Worm (Caenorhabditis elegans) whole organism, young adult: Measurements from ENCODE around the gene T19C3.6.

Experiments
- F39B2.1 ChIP-seq: fragments of 200-800 bp; sonication (Bioruptor generic); IDR thresholded peaks from 2 replicates; pipeline ENCODE4 v1.3.6; 2022; ENCODE audit warnings: missing genetic modification reagents, missing genetic modification characterization, missing compliant biosample characterization
- F49E8.2 ChIP-seq: sonication (generic microtip); optimal IDR thresholded peaks from 3 replicates; lab custom pipeline; 2017; ENCODE audit warnings: missing genetic modification characterization, mild to moderate bottlenecking, missing compliant biosample characterization, antibody characterized with exemption, moderate library complexity; ENCODE audit not compliant: insufficient read depth
- F52B5.7 ChIP-seq: sonication (generic microtip); optimal IDR thresholded peaks from 2 replicates; lab custom pipeline; 2016; ENCODE audit warnings: mild to moderate bottlenecking, missing genetic modification characterization, missing compliant biosample characterization
- K12H6.12 ChIP-seq: fragments of 200-800 bp; sonication (Bioruptor generic); optimal IDR thresholded peaks from 2 replicates; lab custom pipeline; 2018; ENCODE audit warnings: mild to moderate bottlenecking, missing genetic modification characterization, missing compliant biosample characterization
- Y67H2A.10 ChIP-seq: fragments of 200-800 bp; sonication (Bioruptor generic); conservative IDR thresholded peaks from 2 replicates; pipeline ENCODE4 v1.3.6; 2022; ENCODE audit warnings: missing genetic modification reagents, missing genetic modification characterization, missing compliant biosample characterization
- Y79H2A.3 ChIP-seq: fragments of 200-800 bp; sonication (Bioruptor generic); conservative IDR thresholded peaks from 2 replicates; pipeline ENCODE4 v1.3.6; 2022; ENCODE audit warnings: missing genetic modification reagents, missing genetic modification characterization, missing compliant biosample characterization
- ZK185.1 ChIP-seq: sonication (generic microtip); optimal IDR thresholded peaks from 2 replicates; lab custom pipeline; 2016; ENCODE audit warnings: mild to moderate bottlenecking, missing genetic modification characterization, missing compliant biosample characterization; ENCODE audit not compliant: poor library complexity, severe bottlenecking
- akir-1 ChIP-seq: fragments of 200-800 bp; sonication (Bioruptor generic); optimal IDR thresholded peaks from 2 replicates; lab custom pipeline; 2018; ENCODE audit warnings: mild to moderate bottlenecking, missing genetic modification characterization, moderate library complexity, missing compliant biosample characterization
- aptf-2 ChIP-seq: fragments of 200-800 bp; sonication (Bioruptor generic); conservative IDR thresholded peaks from 2 replicates; pipeline ENCODE4 v1.3.6; 2022; ENCODE audit warnings: missing genetic modification reagents, missing genetic modification characterization, missing compliant biosample characterization
- attf-5 ChIP-seq: fragments of 200-800 bp; sonication (Bioruptor generic); optimal IDR thresholded peaks from 2 replicates; lab custom pipeline; 2018; ENCODE audit warnings: mild to moderate bottlenecking, missing genetic modification characterization, missing compliant biosample characterization
- cebp-1 ChIP-seq, 2 experiments: fragments of 200-800 bp in 1 of 2; sonication (Bioruptor generic) in 1 of 2; sonication (generic microtip) in 1 of 2; IDR thresholded peaks in 1 of 2; optimal IDR thresholded peaks in 1 of 2; 2 replicates each; pipeline versions ENCODE4 v1.3.6 to Lab custom; 2017 to 2022; ENCODE audit warnings: missing compliant biosample characterization in 2 of 2, missing genetic modification characterization in 2 of 2, mild to moderate bottlenecking in 1 of 2, missing genetic modification reagents in 1 of 2, moderate library complexity in 1 of 2
- ceh-27 ChIP-seq: fragments of 200-800 bp; sonication (Bioruptor generic); optimal IDR thresholded peaks from 2 replicates; lab custom pipeline; 2018; ENCODE audit warnings: mild to moderate bottlenecking, missing genetic modification characterization, moderate library complexity, missing compliant biosample characterization
- ceh-40 ChIP-seq: fragments of 200-800 bp; sonication (Bioruptor generic); IDR thresholded peaks from 2 replicates; pipeline ENCODE4 v1.3.6; 2022; ENCODE audit warnings: missing genetic modification characterization, missing compliant biosample characterization
- dox-1 ChIP-seq: fragments of 200-800 bp; sonication (Bioruptor generic); IDR thresholded peaks from 2 replicates; pipeline ENCODE4 v1.3.6; 2022; ENCODE audit warnings: missing genetic modification reagents, missing genetic modification characterization, missing compliant biosample characterization
- fkh-3 ChIP-seq: sonication (generic microtip); optimal IDR thresholded peaks from 2 replicates; lab custom pipeline; 2016; ENCODE audit warnings: mild to moderate bottlenecking, missing genetic modification characterization, missing compliant biosample characterization
- gei-17 ChIP-seq: fragments of 200-800 bp; sonication (Bioruptor generic); optimal IDR thresholded peaks from 2 replicates; lab custom pipeline; 2018; ENCODE audit warnings: mild to moderate bottlenecking, missing genetic modification characterization, missing compliant biosample characterization
- him-1 ChIP-seq: sonication (generic microtip); optimal IDR thresholded peaks from 2 replicates; lab custom pipeline; 2016; ENCODE audit warnings: missing genotype, missing genetic modification reagents, missing genetic modification characterization, missing compliant biosample characterization
- hlh-12 ChIP-seq: sonication (generic microtip); optimal IDR thresholded peaks from 2 replicates; lab custom pipeline; 2016; ENCODE audit warnings: missing genetic modification characterization, missing compliant biosample characterization
- hmg-1.2 ChIP-seq: fragments of 200-800 bp; sonication (Bioruptor generic); IDR thresholded peaks from 2 replicates; pipeline ENCODE4 v1.3.6; 2022; ENCODE audit warnings: missing genetic modification reagents, missing genetic modification characterization, missing compliant biosample characterization
- hmg-20 ChIP-seq: fragments of 200-800 bp; sonication (Bioruptor generic); IDR thresholded peaks from 2 replicates; pipeline ENCODE4 v1.3.6; 2022; ENCODE audit warnings: missing genetic modification reagents, missing genetic modification characterization, missing compliant biosample characterization
- hrde-1 ChIP-seq: sonication (generic microtip); optimal IDR thresholded peaks from 2 replicates; lab custom pipeline; 2016; ENCODE audit warnings: missing genetic modification characterization, mild to moderate bottlenecking, missing compliant biosample characterization, moderate library complexity, missing genotype, missing genetic modification reagents, borderline replicate concordance
- lin-35 ChIP-seq, 3 experiments: fragments of 150-350 bp in 2 of 3; sonication (generic microtip) in 1 of 3; optimal IDR thresholded peaks; 2 replicates each; lab custom pipeline; 2014 to 2018; ENCODE audit warnings: missing biosample characterization in 3 of 3, missing genetic modification characterization in 3 of 3, missing genetic modification reagents in 3 of 3
- lin-40 ChIP-seq: sonication (generic microtip); optimal IDR thresholded peaks from 2 replicates; lab custom pipeline; 2016; ENCODE audit warnings: missing genetic modification characterization, mild to moderate bottlenecking, missing compliant biosample characterization, missing genotype, missing genetic modification reagents
- lir-1 ChIP-seq: fragments of 200-800 bp; sonication (Bioruptor generic); conservative IDR thresholded peaks from 2 replicates; pipeline ENCODE4 v1.3.6; 2022; ENCODE audit warnings: missing genetic modification reagents, missing genetic modification characterization, missing compliant biosample characterization
- lsl-1 ChIP-seq: fragments of 200-800 bp; sonication (Bioruptor generic); optimal IDR thresholded peaks from 2 replicates; lab custom pipeline; 2018; ENCODE audit warnings: mild to moderate bottlenecking, missing genetic modification characterization, moderate library complexity, missing compliant biosample characterization
- madf-10 ChIP-seq: sonication (generic microtip); optimal IDR thresholded peaks from 2 replicates; lab custom pipeline; 2016; ENCODE audit warnings: mild to moderate bottlenecking, missing genetic modification characterization, missing compliant biosample characterization
- madf-3 ChIP-seq: fragments of 200-800 bp; sonication (Bioruptor generic); IDR thresholded peaks from 2 replicates; pipeline ENCODE4 v1.3.6; 2022; ENCODE audit warnings: missing genetic modification reagents, missing genetic modification characterization, missing compliant biosample characterization
- madf-8 ChIP-seq: fragments of 200-800 bp; sonication (Bioruptor generic); conservative IDR thresholded peaks from 2 replicates; pipeline ENCODE4 v1.3.6; 2022; ENCODE audit warnings: missing genetic modification reagents, missing genetic modification characterization, missing compliant biosample characterization
- mcd-1 ChIP-seq: fragments of 200-800 bp; sonication (Bioruptor generic); IDR thresholded peaks from 2 replicates; pipeline ENCODE4 v1.3.6; 2022; ENCODE audit warnings: missing genetic modification reagents, missing genetic modification characterization, missing compliant biosample characterization
- mel-28 ChIP-seq: sonication (generic microtip); optimal IDR thresholded peaks from 2 replicates; lab custom pipeline; 2016; ENCODE audit warnings: borderline replicate concordance, mild to moderate bottlenecking, missing genetic modification characterization, missing compliant biosample characterization
- nhr-179 ChIP-seq: sonication (generic microtip); optimal IDR thresholded peaks from 2 replicates; lab custom pipeline; 2016; ENCODE audit warnings: mild to moderate bottlenecking, missing genetic modification characterization, missing compliant biosample characterization
- rec-8 ChIP-seq, 2 experiments: sonication (generic microtip); optimal IDR thresholded peaks; 2 replicates each; lab custom pipeline; 2016; ENCODE audit warnings: mild to moderate bottlenecking in 2 of 2, missing genetic modification characterization in 2 of 2, missing genetic modification reagents in 2 of 2, missing genotype in 2 of 2, missing biosample characterization in 1 of 2, missing compliant biosample characterization in 1 of 2, moderate library complexity in 1 of 2
- sdz-38 ChIP-seq: sonication (generic microtip); optimal IDR thresholded peaks from 2 replicates; lab custom pipeline; 2016; ENCODE audit warnings: missing genotype, missing genetic modification characterization, missing compliant biosample characterization
- snpc-3.4 ChIP-seq: sonication (generic microtip); optimal IDR thresholded peaks from 2 replicates; lab custom pipeline; 2017; ENCODE audit warnings: missing genetic modification characterization, mild to moderate bottlenecking, missing compliant biosample characterization, antibody characterized with exemption, moderate library complexity, missing genotype, missing genetic modification reagents
- unc-130 ChIP-seq: sonication (generic microtip); optimal IDR thresholded peaks from 2 replicates; lab custom pipeline; 2016; ENCODE audit warnings: missing genetic modification reagents, missing genetic modification characterization, missing compliant biosample characterization
- xnd-1 ChIP-seq: sonication (generic microtip); optimal IDR thresholded peaks from 2 replicates; lab custom pipeline; 2016; ENCODE audit warnings: missing genotype, missing genetic modification reagents, missing genetic modification characterization, missing compliant biosample characterization
- zfh-2 ChIP-seq: fragments of 200-800 bp; sonication (Bioruptor generic); conservative IDR thresholded peaks from 2 replicates; pipeline ENCODE4 v1.3.6; 2022; ENCODE audit warnings: missing genetic modification reagents, missing genetic modification characterization, missing compliant biosample characterization
- zim-3 ChIP-seq: sonication (generic microtip); optimal IDR thresholded peaks from 2 replicates; lab custom pipeline; 2017; ENCODE audit warnings: mild to moderate bottlenecking, missing genetic modification characterization, moderate library complexity, missing compliant biosample characterization
- ztf-18 ChIP-seq: sonication (generic microtip); optimal IDR thresholded peaks from 2 replicates; lab custom pipeline; 2016; ENCODE audit warnings: missing genotype, mild to moderate bottlenecking, missing genetic modification characterization, missing compliant biosample characterization
- ztf-26 ChIP-seq: sonication (generic microtip); optimal IDR thresholded peaks from 2 replicates; lab custom pipeline; 2017; ENCODE audit warnings: missing genetic modification characterization, missing compliant biosample characterization
- ztf-6 ChIP-seq: fragments of 200-800 bp; sonication (Bioruptor generic); IDR thresholded peaks from 2 replicates; pipeline ENCODE4 v1.3.6; 2022; ENCODE audit warnings: missing genetic modification reagents, missing genetic modification characterization, missing compliant biosample characterization

The T19C3.6 gene

ce11 chrIII:631421-631820 lies at the start of gene T19C3.6:
Gene T19C3.6, minus strand, starts transcription at chrIII:631521.
- peak; percentile 45; the same call in 1 of the 2 replicates for TF ChIP-seq mcd-1 (GFP tag; lab: Robert Waterston, UW)
- peak; percentile 35 for TF ChIP-seq him-1 (tag; lab: Kevin White, UChicago)
- TF ChIP-seq nhr-179 (tag; lab: Kevin White, UChicago) = no peak
- TF ChIP-seq lsl-1 (GFP tag; lab: Kevin White, UChicago) = peak; percentile 36

- TF ChIP-seq snpc-3.4 (tag; lab: Kevin White, UChicago) (no peak), sdz-38 (tag; lab: Kevin White, UChicago) (no peak), mel-28 (tag; lab: Kevin White, UChicago) (no peak), F39B2.1 (GFP tag; lab: Robert Waterston, UW) (no peak), fkh-3 (tag; lab: Kevin White, UChicago) (no peak), aptf-2 (GFP tag; lab: Robert Waterston, UW) (no peak)
Measured at ce11 chrIII:675822-676221, 44.5 kb upstream of the T19C3.6 start, which contains the start of gene grk-2. Gene grk-2, plus strand, starts transcription at chrIII:676122.

- TF ChIP-seq aptf-2 (GFP tag; lab: Robert Waterston, UW) (no peak), ztf-6 (GFP tag; lab: Robert Waterston, UW) (no peak), F52B5.7 (no peak), zim-3 (tag; lab: Kevin White, UChicago) (no peak), F49E8.2 (tag; lab: Kevin White, UChicago) (no peak), akir-1 (GFP tag; lab: Kevin White, UChicago) (no peak), hrde-1 (tag; lab: Kevin White, UChicago) (no peak), Y67H2A.10 (GFP tag; lab: Robert Waterston, UW) (no peak), madf-8 (GFP tag; lab: Robert Waterston, UW) (no peak), ceh-40 (GFP tag; lab: Robert Waterston, UW) (no peak), hmg-20 (GFP tag; lab: Robert Waterston, UW) (no peak), rec-8 (tag; optimal IDR thresholded peaks at IDR 0.05; lab: Kevin White, UChicago) (no peak), lir-1 (GFP tag; lab: Robert Waterston, UW) (no peak), madf-10 (tag; lab: Kevin White, UChicago) (no peak), F39B2.1 (GFP tag; lab: Robert Waterston, UW) (no peak), unc-130 (no peak)
Measured at ce11 chrIII:675413-675812, 44.1 kb upstream of the T19C3.6 start.

ce11 chrIII:670994-671393 lies 39.7 kb upstream of the T19C3.6 start:
- peak; percentile 46 for TF ChIP-seq lin-40 (tag; lab: Kevin White, UChicago)
- no peak for TF ChIP-seq Y79H2A.3
- TF ChIP-seq madf-3 (GFP tag; lab: Robert Waterston, UW) = no peak
- peak; percentile 57; the same call in 1 of the 2 replicates for TF ChIP-seq hmg-1.2 (GFP tag; lab: Robert Waterston, UW)
- TF ChIP-seq ZK185.1 (tag; lab: Kevin White, UChicago) = no peak
- no peak for TF ChIP-seq lir-1 (GFP tag; lab: Robert Waterston, UW)
- TF ChIP-seq cebp-1 (GFP tag; IDR thresholded peaks at IDR 0.05; lab: Robert Waterston, UW) = no peak
- peak; percentile 43 for TF ChIP-seq cebp-1 (tag; optimal IDR thresholded peaks at IDR 0.05; lab: Kevin White, UChicago)
- no peak for TF ChIP-seq gei-17 (GFP tag; lab: Kevin White, UChicago)
- no peak for TF ChIP-seq F52B5.7
- peak; percentile 51 for TF ChIP-seq K12H6.12 (tag; lab: Kevin White, UChicago)
- TF ChIP-seq snpc-3.4 (tag; lab: Kevin White, UChicago) = no peak
- peak; percentile 92 for TF ChIP-seq zfh-2
- no peak for TF ChIP-seq xnd-1
- no peak for TF ChIP-seq rec-8 (tag; optimal IDR thresholded peaks at IDR 0.05; lab: Kevin White, UChicago)
- peak; percentile 5 for TF ChIP-seq ceh-27 (GFP tag; lab: Kevin White, UChicago)
- TF ChIP-seq dox-1 = peak; percentile 17; the same call in 1 of the 2 replicates
- peak in 1 of 3 experiments; percentile 34 for TF ChIP-seq lin-35 (GFP tag; optimal IDR thresholded peaks at IDR 0.05; lab: Kevin White, UChicago)
- TF ChIP-seq attf-5 (GFP tag; lab: Kevin White, UChicago) = peak; percentile 1
- no peak for TF ChIP-seq ztf-26 (tag; lab: Kevin White, UChicago)
- TF ChIP-seq hlh-12 (tag; lab: Kevin White, UChicago) = no peak
- no peak for TF ChIP-seq ztf-18 (tag; lab: Kevin White, UChicago)
- TF ChIP-seq, all 124 proteins: peak for 9
